Fruit fly (Drosophila melanogaster): ENCODE data around the gene Rtnl1.

dm6 chr2L:5002711-5003402 is 6.7 kb downstream of the Rtnl1 start:
- TF ChIP-seq psq (optimal IDR thresholded peaks at IDR 0.05) (no peak), CG8478 (optimal IDR thresholded peaks at IDR 0.05) (no peak), EcR (GFP tag; optimal IDR thresholded peaks at IDR 0.05) (peak in 1 of 2 experiments; percentile 32), pan (optimal IDR thresholded peaks at IDR 0.05) (no peak)
